Worm (Caenorhabditis elegans): Measurements from ENCODE around the gene nck-1.

nck-1 gene

DNA sequence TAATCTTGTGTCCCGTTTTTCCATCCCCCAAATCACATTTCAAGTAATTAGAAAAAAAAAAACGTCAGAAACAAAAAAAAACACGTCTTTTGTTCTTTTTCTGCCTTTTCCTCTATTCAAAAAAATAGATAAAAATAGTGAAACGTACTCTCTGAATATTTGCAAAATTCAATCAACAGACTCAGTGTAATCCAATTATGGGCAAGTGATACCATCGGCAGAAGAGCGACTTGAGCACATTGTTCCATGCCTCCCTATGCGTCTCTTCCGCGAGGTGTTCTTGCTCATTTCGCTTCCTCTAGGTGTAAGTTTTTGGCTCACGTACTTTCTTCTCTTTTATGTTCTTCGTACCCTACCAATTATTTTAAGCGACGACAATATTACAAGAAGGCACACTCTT is 10.1 kb upstream of the nck-1 start, which contains the start of gene ZK470.1:
ZK470.1 (plus strand) TSS at position 301 of the 400 bp plus-strand sequence.
- TF ChIP-seq klf-2 (GFP tag; conservative IDR thresholded peaks at IDR 0.05) (no peak), ztf-29 (GFP tag; IDR thresholded peaks at IDR 0.05) (no peak), ref-1 (GFP tag; conservative IDR thresholded peaks at IDR 0.05) (no peak), med-1 (GFP tag; optimal IDR thresholded peaks at IDR 0.05; ENCODE audit: insufficient read depth) (no peak), tab-1 (GFP tag; IDR thresholded peaks at IDR 0.05) (no peak), ztf-23 (GFP tag; IDR thresholded peaks at IDR 0.05) (no peak), flt-1 (GFP tag; IDR thresholded peaks at IDR 0.05) (no peak), T22C8.4 (GFP tag; IDR thresholded peaks at IDR 0.05) (no peak)

DNA sequence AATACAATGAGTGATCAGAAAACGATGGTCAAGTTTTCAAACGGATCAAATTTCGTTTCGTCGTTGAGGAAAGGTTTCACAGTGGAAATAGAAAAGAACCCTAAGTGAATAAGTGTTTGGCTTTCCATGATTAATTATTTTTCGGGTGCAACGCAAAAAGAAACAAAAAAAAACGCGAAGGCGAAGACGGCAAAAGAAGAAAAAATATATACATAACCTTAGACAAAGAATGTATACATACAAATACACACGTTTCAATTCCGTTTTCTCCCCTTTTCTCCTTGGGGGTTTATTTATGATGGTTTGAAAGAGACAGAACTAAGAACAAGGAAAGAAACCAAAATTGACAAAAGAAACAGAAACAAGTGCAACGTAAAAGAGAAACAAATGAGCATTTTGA is 8.7 kb upstream of the nck-1 start:
- TF ChIP-seq T22C8.4 (GFP tag; IDR thresholded peaks at IDR 0.05) (no peak), med-1 (GFP tag; optimal IDR thresholded peaks at IDR 0.05; ENCODE audit: insufficient read depth) (no peak), cog-1 (tag; optimal IDR thresholded peaks at IDR 0.05) (no peak), ztf-23 (GFP tag; IDR thresholded peaks at IDR 0.05) (no peak), ztf-29 (GFP tag; IDR thresholded peaks at IDR 0.05) (no peak), tab-1 (GFP tag; IDR thresholded peaks at IDR 0.05) (no peak), ref-1 (GFP tag; conservative IDR thresholded peaks at IDR 0.05) (no peak), flt-1 (GFP tag; IDR thresholded peaks at IDR 0.05) (no peak), klf-2 (GFP tag; conservative IDR thresholded peaks at IDR 0.05) (no peak)

DNA sequence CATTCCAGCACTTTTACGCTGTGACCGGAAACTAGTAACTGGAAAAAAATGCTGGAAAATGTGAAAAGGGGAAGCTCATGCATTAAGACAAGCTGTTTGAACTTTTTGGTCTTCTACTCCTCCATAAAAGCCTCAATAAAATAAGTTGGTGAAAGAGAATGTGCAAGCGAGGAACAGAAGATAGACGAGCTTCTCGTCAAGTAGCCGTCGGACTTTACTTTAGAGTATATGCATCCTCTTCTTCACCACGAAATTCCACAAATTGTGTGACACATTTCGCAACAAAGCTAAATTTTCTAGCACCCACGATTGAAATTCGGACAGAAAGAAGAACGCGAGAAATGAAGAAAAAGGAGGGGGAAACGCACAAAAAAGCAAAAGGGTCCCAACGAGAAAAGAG is 6.7 kb upstream of the nck-1 start:
- no peak for TF ChIP-seq cog-1 (tag; optimal IDR thresholded peaks at IDR 0.05)
- TF ChIP-seq ztf-23 (GFP tag; IDR thresholded peaks at IDR 0.05) = no peak
- no peak for TF ChIP-seq klf-2 (GFP tag; conservative IDR thresholded peaks at IDR 0.05)
- no peak for TF ChIP-seq flt-1 (GFP tag; IDR thresholded peaks at IDR 0.05)
- TF ChIP-seq med-1 (GFP tag; optimal IDR thresholded peaks at IDR 0.05; ENCODE audit: insufficient read depth) = no peak
- no peak for TF ChIP-seq T22C8.4 (GFP tag; IDR thresholded peaks at IDR 0.05)
- TF ChIP-seq ztf-29 (GFP tag; IDR thresholded peaks at IDR 0.05) = no peak
- TF ChIP-seq ref-1 (GFP tag; conservative IDR thresholded peaks at IDR 0.05) = no peak

DNA sequence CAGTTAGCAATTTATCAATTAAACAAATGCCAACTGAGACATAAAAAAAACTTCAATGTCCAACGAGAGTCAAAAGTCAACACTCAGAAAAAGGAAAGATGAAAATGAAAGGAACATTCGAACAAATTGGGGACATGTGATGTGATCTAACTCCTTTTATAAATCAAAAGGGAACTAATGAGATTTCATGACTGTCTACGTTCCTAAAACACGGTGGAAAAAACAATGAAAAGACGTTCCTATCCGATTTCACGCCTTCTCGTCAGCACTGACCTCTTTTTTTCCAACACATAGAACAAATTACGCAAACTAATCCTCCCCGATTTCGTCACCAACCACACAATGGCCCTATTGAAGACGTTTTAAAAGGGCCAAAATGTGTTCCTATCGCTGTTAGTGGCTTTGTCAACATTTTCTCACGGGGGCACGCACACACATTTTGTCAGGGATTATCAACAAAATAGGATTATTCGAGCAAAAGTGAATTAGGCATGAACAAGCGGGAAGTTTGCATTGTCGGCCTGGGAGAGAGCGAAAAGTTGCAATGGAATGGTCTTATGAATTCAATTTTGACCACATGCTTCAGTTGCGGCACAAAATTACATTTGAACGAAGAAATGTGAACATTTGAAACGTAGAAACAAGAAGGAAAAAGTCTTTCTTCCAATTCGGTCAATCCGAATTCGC is 6.1 kb upstream of the nck-1 start:
- TF ChIP-seq ztf-29 (GFP tag; IDR thresholded peaks at IDR 0.05) (no peak), cog-1 (tag; optimal IDR thresholded peaks at IDR 0.05) (no peak), tab-1 (GFP tag; IDR thresholded peaks at IDR 0.05) (no peak), flt-1 (GFP tag; IDR thresholded peaks at IDR 0.05) (no peak), ztf-23 (GFP tag; IDR thresholded peaks at IDR 0.05) (no peak)

DNA sequence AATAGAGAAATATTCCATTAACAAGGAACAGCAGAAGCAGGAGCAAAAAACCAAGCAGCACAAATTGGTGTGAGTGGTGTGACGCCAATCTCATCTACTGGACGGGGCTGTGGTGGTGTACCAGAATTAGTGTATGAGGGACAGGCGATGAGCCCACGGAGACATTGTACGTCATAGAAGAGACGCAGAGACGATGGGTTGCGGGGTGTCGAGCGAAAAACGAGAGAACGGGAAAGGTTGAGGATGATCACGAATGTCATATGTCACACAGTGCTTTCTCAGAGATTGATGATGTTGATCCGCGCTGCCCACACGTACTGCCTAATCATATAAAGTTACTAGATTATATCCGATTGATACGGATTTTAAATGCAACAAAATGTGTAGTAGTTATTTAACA is 4.7 kb upstream of the nck-1 start:
- TF ChIP-seq tab-1 (GFP tag; IDR thresholded peaks at IDR 0.05) = no peak
- no peak for TF ChIP-seq med-1 (GFP tag; optimal IDR thresholded peaks at IDR 0.05; ENCODE audit: insufficient read depth)
- TF ChIP-seq ztf-29 (GFP tag; IDR thresholded peaks at IDR 0.05) = no peak
- no peak for TF ChIP-seq T22C8.4 (GFP tag; IDR thresholded peaks at IDR 0.05)
- no peak for TF ChIP-seq ref-1 (GFP tag; conservative IDR thresholded peaks at IDR 0.05)
- TF ChIP-seq flt-1 (GFP tag; IDR thresholded peaks at IDR 0.05) = no peak
- TF ChIP-seq ztf-23 (GFP tag; IDR thresholded peaks at IDR 0.05) = no peak
- no peak for TF ChIP-seq klf-2 (GFP tag; conservative IDR thresholded peaks at IDR 0.05)
- TF ChIP-seq cog-1 (tag; optimal IDR thresholded peaks at IDR 0.05) = no peak

DNA sequence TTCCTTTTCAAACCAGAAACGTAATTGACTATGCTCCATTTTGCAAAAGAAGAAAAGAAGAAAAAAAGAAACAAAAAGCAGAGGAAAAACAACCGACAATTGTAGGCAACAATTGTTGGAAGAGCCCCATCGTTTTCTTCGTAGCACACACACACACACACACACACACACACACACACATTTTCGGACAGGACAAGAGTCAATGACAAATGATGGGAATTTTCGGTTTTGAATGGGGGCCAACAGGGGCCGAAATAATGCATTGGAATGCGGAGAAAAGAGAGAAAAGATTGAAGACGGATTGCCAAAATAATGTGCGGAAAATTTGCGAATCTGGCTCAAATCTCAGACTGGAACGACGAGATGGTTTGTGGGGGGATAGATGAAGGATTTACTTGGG is 1.5 kb upstream of the nck-1 start:
- no peak for TF ChIP-seq ref-1 (GFP tag; conservative IDR thresholded peaks at IDR 0.05)
- TF ChIP-seq ztf-29 (GFP tag; IDR thresholded peaks at IDR 0.05) = no peak
- no peak for TF ChIP-seq med-1 (GFP tag; optimal IDR thresholded peaks at IDR 0.05; ENCODE audit: insufficient read depth)
- TF ChIP-seq cog-1 (tag; optimal IDR thresholded peaks at IDR 0.05) = no peak
- no peak for TF ChIP-seq ztf-23 (GFP tag; IDR thresholded peaks at IDR 0.05)
- TF ChIP-seq T22C8.4 (GFP tag; IDR thresholded peaks at IDR 0.05) = no peak
- TF ChIP-seq flt-1 (GFP tag; IDR thresholded peaks at IDR 0.05) = no peak
- TF ChIP-seq tab-1 (GFP tag; IDR thresholded peaks at IDR 0.05) = no peak
- no peak for TF ChIP-seq klf-2 (GFP tag; conservative IDR thresholded peaks at IDR 0.05)

DNA sequence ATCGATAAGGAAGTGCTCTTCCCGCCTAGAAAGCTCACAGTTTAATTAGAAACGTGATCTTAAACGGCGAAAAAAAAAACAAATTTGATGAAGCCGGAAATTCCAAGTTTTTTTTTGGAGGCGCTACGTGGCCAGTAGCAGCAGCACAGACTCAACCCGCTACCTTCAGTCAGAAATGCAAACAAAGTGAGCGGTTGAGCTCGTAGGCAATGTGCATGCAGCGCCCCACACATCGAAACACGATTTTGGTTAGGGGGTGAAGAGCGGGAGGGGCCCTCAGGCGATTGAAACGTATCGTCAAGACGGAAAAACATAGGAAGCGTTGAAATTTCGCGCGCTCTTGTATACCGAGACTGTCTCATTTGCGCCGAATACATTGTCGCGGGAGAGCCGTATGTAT is 2.0 kb downstream of the nck-1 start:
- TF ChIP-seq ztf-29 (GFP tag; IDR thresholded peaks at IDR 0.05) = no peak
- 0 out of 2 replicates have a peak, but pooled peaks have one; percentile 10 for TF ChIP-seq T22C8.4 (GFP tag; IDR thresholded peaks at IDR 0.05)
- TF ChIP-seq flt-1 (GFP tag; IDR thresholded peaks at IDR 0.05) = 0 out of 2 replicates have a peak, but pooled peaks have one; percentile 29

DNA sequence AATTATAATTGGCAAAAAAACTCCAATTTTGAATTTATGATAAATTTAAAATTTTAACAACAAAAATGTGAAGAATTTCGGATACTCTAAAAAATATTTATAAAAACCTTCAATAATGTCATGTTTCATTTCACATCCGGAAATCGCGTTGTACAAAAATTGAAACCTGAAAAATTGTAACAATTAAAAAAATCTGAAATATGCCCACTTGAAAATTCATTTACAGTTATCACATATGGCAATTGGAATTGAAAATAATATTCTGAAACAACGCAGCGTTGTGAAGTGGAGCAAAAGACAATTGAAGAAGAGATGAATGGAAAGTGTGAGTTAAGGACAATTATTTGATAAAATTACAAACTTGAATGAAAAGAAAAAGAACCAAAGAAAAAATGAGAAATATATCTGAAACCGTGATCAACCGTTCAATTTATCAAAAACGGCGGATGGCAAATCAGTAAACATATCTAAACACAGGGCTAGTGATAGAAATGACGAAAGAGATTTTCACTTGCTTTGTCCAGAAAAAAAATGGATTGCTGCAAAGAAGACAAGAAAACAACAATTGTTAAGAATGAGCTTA is 4.7 kb downstream of the nck-1 start:
- TF ChIP-seq klf-2 (GFP tag; conservative IDR thresholded peaks at IDR 0.05) = no peak
- no peak for TF ChIP-seq ref-1 (GFP tag; conservative IDR thresholded peaks at IDR 0.05)
- no peak for TF ChIP-seq T22C8.4 (GFP tag; IDR thresholded peaks at IDR 0.05)
- no peak for TF ChIP-seq ztf-29 (GFP tag; IDR thresholded peaks at IDR 0.05)
- TF ChIP-seq ztf-23 (GFP tag; IDR thresholded peaks at IDR 0.05) = no peak
- no peak for TF ChIP-seq med-1 (GFP tag; optimal IDR thresholded peaks at IDR 0.05; ENCODE audit: insufficient read depth)
- TF ChIP-seq cog-1 (tag; optimal IDR thresholded peaks at IDR 0.05) = no peak
- TF ChIP-seq flt-1 (GFP tag; IDR thresholded peaks at IDR 0.05) = no peak
- no peak for TF ChIP-seq tab-1 (GFP tag; IDR thresholded peaks at IDR 0.05)

DNA sequence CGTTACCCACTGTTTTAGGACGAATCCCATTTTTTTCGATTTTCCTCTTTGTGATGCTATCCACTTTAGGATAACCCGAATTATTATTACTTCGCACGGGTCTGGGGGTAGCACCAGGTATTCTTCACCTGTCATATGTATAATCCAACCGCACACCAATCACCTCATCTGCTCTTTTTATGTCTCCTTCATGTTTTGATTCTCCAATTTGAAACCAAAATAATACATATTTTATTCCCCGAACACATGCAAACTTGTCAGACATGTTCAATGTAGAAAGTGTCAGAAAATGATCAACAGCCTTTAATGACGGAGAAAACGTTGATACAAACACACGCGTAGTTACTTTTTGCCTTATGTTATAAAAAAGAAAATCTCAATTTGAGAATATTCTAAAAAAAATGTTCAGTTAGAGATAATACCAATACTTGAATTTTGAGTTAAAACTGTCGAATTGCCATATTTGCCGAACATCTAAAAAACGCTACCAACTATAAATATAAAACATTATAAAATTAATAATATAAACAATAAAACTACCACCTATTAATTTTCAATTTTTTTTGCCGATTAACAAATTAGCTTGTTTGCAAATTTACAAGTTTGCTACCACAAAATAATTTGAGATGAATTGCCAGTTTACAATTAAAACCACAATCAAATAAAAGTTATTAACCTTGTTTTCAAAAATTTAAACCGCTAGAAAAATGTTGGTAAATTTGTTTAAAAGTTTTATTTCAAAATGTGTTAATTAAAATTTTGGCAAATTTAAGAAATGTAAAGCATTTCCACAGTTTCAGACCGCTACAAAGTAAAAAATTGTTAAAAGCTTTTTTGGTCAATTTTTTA is 5.4 kb downstream of the nck-1 start:
- TF ChIP-seq ref-1 (GFP tag; conservative IDR thresholded peaks at IDR 0.05) (no peak), flt-1 (GFP tag; IDR thresholded peaks at IDR 0.05) (no peak), klf-2 (GFP tag; conservative IDR thresholded peaks at IDR 0.05) (no peak), tab-1 (GFP tag; IDR thresholded peaks at IDR 0.05) (no peak), T22C8.4 (GFP tag; IDR thresholded peaks at IDR 0.05) (no peak), ztf-29 (GFP tag; IDR thresholded peaks at IDR 0.05) (no peak), cog-1 (tag; optimal IDR thresholded peaks at IDR 0.05) (no peak), med-1 (GFP tag; optimal IDR thresholded peaks at IDR 0.05; ENCODE audit: insufficient read depth) (no peak), ztf-23 (GFP tag; IDR thresholded peaks at IDR 0.05) (no peak)
